Fruit fly (Drosophila melanogaster) whole organism, wandering third instar larva: ENCODE results near the gene CG44006.

Source experiments
- CG32264 ChIP-seq: fragments of 200-800 bp; sonication (Bioruptor generic); optimal IDR thresholded peaks from 2 replicates; lab custom pipeline; 2016; ENCODE audit warnings: missing biosample characterization, missing genetic modification characterization
- CG9705 ChIP-seq: fragments of 200-800 bp; sonication (Bioruptor generic); optimal IDR thresholded peaks from 2 replicates; lab custom pipeline; 2018; ENCODE audit warnings: missing biosample characterization, mild to moderate bottlenecking, missing genetic modification characterization
- CrebA ChIP-seq: fragments of 200-800 bp; sonication (Bioruptor generic); optimal IDR thresholded peaks from 2 replicates; lab custom pipeline; 2016; ENCODE audit warnings: missing biosample characterization, mild to moderate bottlenecking, missing genetic modification characterization, borderline replicate concordance
- Dif ChIP-seq: fragments of 200-275, 200-300 bp; sonication (Bioruptor generic); optimal IDR thresholded peaks from 2 replicates; lab custom pipeline; 2018; ENCODE audit warnings: missing biosample characterization, missing genetic modification characterization; ENCODE audit not compliant: partially characterized antibody
- GATAd ChIP-seq: sonication (Bioruptor generic); optimal IDR thresholded peaks from 2 replicates; lab custom pipeline; 2016; ENCODE audit warnings: missing biosample characterization, missing genetic modification characterization
- HLH106 ChIP-seq: fragments of 200-800 bp; optimal IDR thresholded peaks from 3 replicates; lab custom pipeline; 2019; ENCODE audit warnings: missing biosample characterization, mild to moderate bottlenecking, missing genetic modification characterization, moderate library complexity
- Hnf4 ChIP-seq: fragments of 200-800 bp; sonication (Bioruptor generic); optimal IDR thresholded peaks from 2 replicates; lab custom pipeline; 2016; ENCODE audit warnings: missing biosample characterization, mild to moderate bottlenecking, missing genetic modification characterization
- Hr78 ChIP-seq: fragments of >200 bp; optimal IDR thresholded peaks from 2 replicates; lab custom pipeline; 2017; ENCODE audit warnings: missing biosample characterization, missing genetic modification characterization
- Hr83 ChIP-seq: fragments of 200-300 bp; sonication (Bioruptor generic); optimal IDR thresholded peaks from 2 replicates; lab custom pipeline; 2016; ENCODE audit warnings: missing biosample characterization, mild to moderate bottlenecking, missing genetic modification characterization, moderate library complexity; ENCODE audit not compliant: poor library complexity, severe bottlenecking
- Jra ChIP-seq: sonication (Bioruptor generic); optimal IDR thresholded peaks from 2 replicates; lab custom pipeline; 2016; ENCODE audit warnings: missing biosample characterization, missing genetic modification characterization
- Myc ChIP-seq: fragments of >200 bp; optimal IDR thresholded peaks from 2 replicates; lab custom pipeline; 2017
- N ChIP-seq: fragments of >200 bp; optimal IDR thresholded peaks from 2 replicates; lab custom pipeline; 2018; ENCODE audit warnings: missing biosample characterization, missing external identifiers, missing genetic modification characterization
- OdsH ChIP-seq: fragments of 200-800 bp; sonication (Bioruptor generic); optimal IDR thresholded peaks from 2 replicates; lab custom pipeline; 2016; ENCODE audit warnings: missing biosample characterization, mild to moderate bottlenecking, missing genetic modification characterization
- Rel ChIP-seq, 2 experiments: fragments of 200-800 bp; sonication (Bioruptor generic) in 1 of 2; optimal IDR thresholded peaks; 2 replicates in 1 of 2; 3 replicates in 1 of 2; lab custom pipeline; 2016 to 2019; ENCODE audit warnings: mild to moderate bottlenecking in 2 of 2, missing biosample characterization in 2 of 2, missing genetic modification characterization in 2 of 2, moderate library complexity in 1 of 2
- Sp1 ChIP-seq: fragments of 200-800 bp; sonication (Bioruptor generic); optimal IDR thresholded peaks from 3 replicates; lab custom pipeline; 2019; ENCODE audit warnings: missing biosample characterization, mild to moderate bottlenecking, missing genetic modification characterization, moderate library complexity
- Vsx2 ChIP-seq: fragments of 200-300, 225-300 bp; sonication (Bioruptor generic); optimal IDR thresholded peaks from 2 replicates; lab custom pipeline; 2018; ENCODE audit warnings: missing biosample characterization, missing genetic modification characterization; ENCODE audit not compliant: partially characterized antibody
- br ChIP-seq: fragments of 200-800 bp; sonication (Bioruptor generic); optimal IDR thresholded peaks from 2 replicates; lab custom pipeline; 2016; ENCODE audit warnings: missing biosample characterization, missing genetic modification characterization
- brk ChIP-seq: fragments of 200-800 bp; sonication (Bioruptor generic); optimal IDR thresholded peaks from 2 replicates; lab custom pipeline; 2016; ENCODE audit warnings: missing biosample characterization, mild to moderate bottlenecking, missing genetic modification characterization
- dl ChIP-seq, 2 experiments: fragments of 175-275, 200-275 bp in 1 of 2; fragments of 200-275 bp in 1 of 2; sonication (Bioruptor generic); optimal IDR thresholded peaks; lab custom pipeline; 2018; ENCODE audit warnings: mild to moderate bottlenecking in 2 of 2, missing biosample characterization in 2 of 2, missing genetic modification characterization in 2 of 2, moderate library complexity in 2 of 2; ENCODE audit not compliant: partially characterized antibody in 2 of 2, insufficient read depth in 1 of 2
- dmrt93B ChIP-seq: fragments of 200-800 bp; sonication (Bioruptor generic); optimal IDR thresholded peaks from 2 replicates; lab custom pipeline; 2018; ENCODE audit warnings: missing biosample characterization, mild to moderate bottlenecking, missing genetic modification characterization
- ey ChIP-seq: fragments of 200-800 bp; sonication (Bioruptor generic); optimal IDR thresholded peaks from 2 replicates; lab custom pipeline; 2016; ENCODE audit warnings: missing biosample characterization, missing genetic modification characterization
- foxo ChIP-seq, 2 experiments: fragments of 200-800 bp; sonication (Bioruptor generic); optimal IDR thresholded peaks; 2 replicates in 1 of 2; 3 replicates in 1 of 2; lab custom pipeline; 2016 to 2017; ENCODE audit warnings: missing biosample characterization in 2 of 2, missing genetic modification characterization in 2 of 2
- fru ChIP-seq: fragments of 200-800 bp; sonication (Bioruptor generic); optimal IDR thresholded peaks from 3 replicates; lab custom pipeline; 2016; ENCODE audit warnings: missing biosample characterization, mild to moderate bottlenecking, missing genetic modification characterization
- h ChIP-seq: fragments of 200-800 bp; sonication (Bioruptor generic); optimal IDR thresholded peaks from 3 replicates; lab custom pipeline; 2016; ENCODE audit warnings: missing biosample characterization, mild to moderate bottlenecking, missing genetic modification characterization
- jim ChIP-seq: fragments of 175-275, 200-325 bp; sonication (Bioruptor generic); optimal IDR thresholded peaks from 2 replicates; lab custom pipeline; 2016; ENCODE audit warnings: missing biosample characterization, mild to moderate bottlenecking, missing genetic modification characterization
- pan ChIP-seq: fragments of >200 bp; optimal IDR thresholded peaks from 2 replicates; lab custom pipeline; 2017
- psq ChIP-seq: fragments of 200-800 bp; sonication (Bioruptor generic); optimal IDR thresholded peaks from 3 replicates; lab custom pipeline; 2017; ENCODE audit warnings: missing biosample characterization, mild to moderate bottlenecking, missing genetic modification characterization, moderate library complexity
- rgr ChIP-seq: fragments of 200-800 bp; sonication (Bioruptor generic); optimal IDR thresholded peaks from 3 replicates; lab custom pipeline; 2016; ENCODE audit warnings: missing biosample characterization, mild to moderate bottlenecking, missing genetic modification characterization
- sage ChIP-seq: fragments of 200-800 bp; sonication (Bioruptor generic); optimal IDR thresholded peaks from 2 replicates; lab custom pipeline; 2016; ENCODE audit warnings: missing biosample characterization, mild to moderate bottlenecking, missing genetic modification characterization
- sv ChIP-seq: fragments of 200-800 bp; sonication (Bioruptor generic); optimal IDR thresholded peaks from 3 replicates; lab custom pipeline; 2016; ENCODE audit warnings: missing biosample characterization, missing genetic modification characterization
- tai ChIP-seq: sonication (Bioruptor generic); optimal IDR thresholded peaks from 2 replicates; lab custom pipeline; 2016; ENCODE audit warnings: missing biosample characterization, missing genetic modification characterization
- usp ChIP-seq: fragments of >200 bp; optimal IDR thresholded peaks from 2 replicates; lab custom pipeline; 2017; ENCODE audit warnings: missing biosample characterization, missing genetic modification characterization
- woc ChIP-seq: sonication (Bioruptor generic); optimal IDR thresholded peaks from 2 replicates; lab custom pipeline; 2016; ENCODE audit warnings: missing biosample characterization, mild to moderate bottlenecking, missing genetic modification characterization

Gene CG44006

DNA sequence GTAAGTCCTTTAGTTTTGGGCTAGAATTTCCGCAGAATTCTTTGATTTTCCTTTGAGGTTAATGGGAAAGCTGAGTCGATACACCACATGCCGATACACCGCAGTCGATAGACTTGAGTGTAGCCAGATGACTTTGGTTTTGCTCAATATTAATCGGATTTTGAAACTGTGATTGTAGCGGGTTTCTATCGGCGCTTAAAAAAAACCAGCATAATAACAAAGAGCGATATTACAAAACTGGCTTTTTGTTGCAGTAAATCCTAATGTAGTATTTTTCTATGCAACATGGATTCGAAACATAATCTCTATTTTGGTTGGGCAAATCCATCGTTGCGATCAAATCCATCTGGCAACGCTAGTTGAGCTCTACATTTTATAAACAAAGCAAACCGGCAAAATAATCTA, 39.5 kb upstream of the CG44006 start, which contains the start of the genes Polr3D and mus304 (continued):
- TF ChIP-seq tai (GFP tag; lab: Kevin White, UChicago) (no peak), Hr78 (GFP tag; lab: Kevin White, UChicago) (no peak)
- TF ChIP-seq, all 38 proteins: peak for 13

DNA sequence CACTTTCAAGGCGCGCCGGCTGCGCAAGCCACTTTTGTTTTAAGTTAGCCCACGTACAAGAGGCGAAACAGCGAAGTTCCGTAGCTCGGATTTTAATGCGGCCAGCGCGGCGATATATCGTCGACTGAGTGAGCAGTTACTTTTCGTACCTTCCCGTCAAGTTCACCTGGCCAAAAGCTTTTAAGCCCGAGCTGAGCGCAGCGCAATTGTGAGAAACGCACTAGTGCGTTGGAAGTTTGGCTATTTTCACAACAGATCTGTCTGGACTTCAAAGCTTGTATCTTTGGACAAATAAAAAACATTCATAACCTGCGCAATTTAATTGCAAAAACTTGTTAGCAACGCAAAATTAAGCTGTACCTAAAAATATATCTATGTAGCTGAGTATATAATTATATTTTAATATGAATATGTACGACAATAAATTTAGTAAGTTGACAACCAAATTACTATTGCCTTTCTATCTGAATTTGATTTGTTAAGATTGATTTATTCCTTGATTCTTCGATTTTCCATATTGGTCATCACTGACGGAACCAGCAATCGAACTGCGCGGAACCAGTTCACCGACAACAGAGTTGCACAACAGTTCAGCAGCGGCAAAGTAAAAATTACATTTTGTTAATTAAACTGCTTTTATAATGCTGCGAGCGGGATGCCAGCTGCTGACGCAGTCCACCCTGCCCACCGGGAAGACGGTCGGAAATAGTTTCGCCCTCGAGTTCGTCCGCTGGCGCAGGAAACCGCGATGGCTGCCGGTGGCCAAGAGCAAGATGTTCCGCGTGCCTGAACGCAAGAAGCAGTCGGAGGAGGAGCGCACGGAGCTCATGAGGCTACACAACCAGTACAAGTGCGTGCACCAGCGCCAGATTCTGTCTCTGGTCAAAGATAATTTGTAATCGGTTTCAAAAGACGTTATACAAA, 36.3 kb upstream of the CG44006 start, which contains the start of the genes CG13698 and mRpS26:
Gene CG13698 (minus strand): TSS at position 129 of the 924 bp plus-strand sequence.
Gene mRpS26 (plus strand): TSS at position 559 of the 924 bp plus-strand sequence.
- TF ChIP-seq tai (GFP tag; lab: Kevin White, UChicago): no peak
- peak; percentile 93 for TF ChIP-seq Myc (lab: Kevin White, UChicago)
- TF ChIP-seq HLH106 (tag; lab: Kevin White, UChicago): peak; percentile 85
- TF ChIP-seq ey (GFP tag; lab: Kevin White, UChicago): peak; percentile 52
- TF ChIP-seq br (GFP tag; lab: Kevin White, UChicago): peak; percentile 58
- TF ChIP-seq CG32264: no peak
- TF ChIP-seq sv: peak; percentile 59
- peak; percentile 41 for TF ChIP-seq Hnf4 (GFP tag; lab: Kevin White, UChicago)
- peak; percentile 74 for TF ChIP-seq CG9705 (GFP tag; lab: Kevin White, UChicago)
- TF ChIP-seq pan: no peak
- peak; percentile 61 for TF ChIP-seq woc (GFP tag; lab: Kevin White, UChicago)
- TF ChIP-seq Dif (GFP tag; lab: Kevin White, UChicago): peak; percentile 37
- no peak for TF ChIP-seq Jra (GFP tag; lab: Kevin White, UChicago)
- no peak for TF ChIP-seq dl (GFP tag; optimal IDR thresholded peaks at IDR 0.05; lab: Kevin White, UChicago; ENCODE audit: insufficient read depth in 1 of 2, partially characterized antibody in 2 of 2)
- peak; percentile 60 for TF ChIP-seq dmrt93B (GFP tag; lab: Kevin White, UChicago)
- TF ChIP-seq psq: peak; percentile 57
- peak; percentile 52 for TF ChIP-seq OdsH (GFP tag; lab: Kevin White, UChicago)
- TF ChIP-seq Sp1: peak; percentile 78
- peak in 1 of 2 experiments; percentile 78 for TF ChIP-seq foxo (GFP tag; optimal IDR thresholded peaks at IDR 0.05; lab: Kevin White, UChicago)
- peak; percentile 57 for TF ChIP-seq Hr83
- TF ChIP-seq Vsx2 (GFP tag; lab: Kevin White, UChicago): no peak
- TF ChIP-seq brk (GFP tag; lab: Kevin White, UChicago): no peak
- TF ChIP-seq Rel (GFP tag; optimal IDR thresholded peaks at IDR 0.05; lab: Kevin White, UChicago): no peak
- TF ChIP-seq Rel (tag; optimal IDR thresholded peaks at IDR 0.05; lab: Kevin White, UChicago): peak; percentile 6
- no peak for TF ChIP-seq jim
- peak; percentile 58 for TF ChIP-seq h
- TF ChIP-seq N (GFP tag; lab: Kevin White, UChicago): no peak
- TF ChIP-seq usp (GFP tag; lab: Kevin White, UChicago): no peak
- no peak for TF ChIP-seq CrebA (GFP tag; lab: Kevin White, UChicago)
- TF ChIP-seq GATAd (GFP tag; lab: Kevin White, UChicago): peak; percentile 8
- TF ChIP-seq sage (GFP tag; lab: Kevin White, UChicago): peak; percentile 20
- TF ChIP-seq rgr (GFP tag; lab: Kevin White, UChicago): peak; percentile 67
- TF ChIP-seq fru (GFP tag; lab: Kevin White, UChicago): peak; percentile 95

DNA sequence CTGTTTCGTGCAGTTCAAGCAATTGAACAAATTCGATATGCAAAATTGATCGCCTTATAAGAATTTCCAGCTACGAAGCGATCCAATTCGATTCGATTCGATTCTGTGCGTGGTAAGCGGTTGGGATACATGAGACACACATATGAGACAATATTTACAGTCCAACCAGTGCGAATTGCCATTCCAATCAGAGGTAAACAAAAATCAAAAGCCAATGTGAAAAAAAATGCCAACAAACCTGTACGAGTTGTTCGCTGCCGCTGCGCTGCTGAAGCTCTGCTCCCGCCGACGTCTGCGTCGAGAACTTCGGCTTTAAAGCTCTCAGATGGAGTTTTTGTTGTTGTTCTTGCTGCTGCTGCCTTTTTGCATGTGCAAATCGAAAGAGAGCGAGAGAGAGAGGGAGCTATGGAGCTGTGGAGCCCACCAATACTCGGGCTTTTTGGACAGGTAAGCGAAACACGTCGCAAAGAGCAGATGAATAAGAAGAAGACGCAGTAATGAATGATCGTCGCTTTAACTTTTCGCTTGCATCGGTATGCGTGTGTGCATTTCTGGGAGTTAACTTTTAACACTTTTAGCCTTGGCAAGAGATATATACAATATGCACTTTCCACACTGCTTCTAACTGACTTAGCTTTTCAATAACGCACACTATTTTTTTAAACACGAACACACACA, 35.5 kb upstream of the CG44006 start:
- TF ChIP-seq rgr (GFP tag; lab: Kevin White, UChicago) (no peak), Dif (GFP tag; lab: Kevin White, UChicago) (peak; percentile 55), Hnf4 (GFP tag; lab: Kevin White, UChicago) (no peak), fru (GFP tag; lab: Kevin White, UChicago) (peak; percentile 97), foxo (GFP tag; optimal IDR thresholded peaks at IDR 0.05; lab: Kevin White, UChicago) (no peak), ey (GFP tag; lab: Kevin White, UChicago) (no peak), OdsH (GFP tag; lab: Kevin White, UChicago) (no peak), N (GFP tag; lab: Kevin White, UChicago) (peak; percentile 23)
- TF ChIP-seq, all 38 proteins: peak for 3
